Worm (Caenorhabditis elegans) whole organism, dauer: ENCODE measurements around the gene F54A3.6.
"Not testable (repeated sequence)": the region's sequence is repeated elsewhere in the genome, so short reads cannot be mapped to it uniquely, and the experiment has no call there.

Source experiments
- unc-62 ChIP-seq: sonication (generic microtip); optimal IDR thresholded peaks from 2 replicates; lab custom pipeline; 2017; ENCODE audit warnings: missing biosample characterization, missing genetic modification reagents, missing genetic modification characterization

The F54A3.6 gene

DNA sequence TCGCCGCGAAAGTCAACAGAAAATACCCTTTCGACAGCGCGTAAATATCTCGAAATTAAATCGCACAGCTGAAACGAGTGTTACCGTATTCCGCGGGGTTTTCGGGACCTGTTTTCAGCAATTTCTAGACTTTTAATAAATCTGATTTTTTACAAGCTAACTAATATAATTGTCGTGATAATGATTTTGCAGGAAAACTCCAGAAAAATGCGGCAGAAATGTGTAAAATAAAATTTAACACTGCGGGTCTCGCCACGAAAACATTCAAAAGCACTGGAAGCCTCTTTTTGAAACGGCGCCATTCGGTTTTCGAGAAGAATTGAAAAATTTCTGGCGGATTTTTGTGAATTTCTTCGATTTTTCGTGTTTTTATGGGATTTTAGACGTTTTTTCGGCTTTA is at the start of gene F54A3.6:
F54A3.6 (minus strand) TSS at position 42 of the 400 bp plus-strand sequence.
- TF ChIP-seq unc-62 (GFP tag; lab: Kevin White, UChicago), result not testable (repeated sequence)

DNA sequence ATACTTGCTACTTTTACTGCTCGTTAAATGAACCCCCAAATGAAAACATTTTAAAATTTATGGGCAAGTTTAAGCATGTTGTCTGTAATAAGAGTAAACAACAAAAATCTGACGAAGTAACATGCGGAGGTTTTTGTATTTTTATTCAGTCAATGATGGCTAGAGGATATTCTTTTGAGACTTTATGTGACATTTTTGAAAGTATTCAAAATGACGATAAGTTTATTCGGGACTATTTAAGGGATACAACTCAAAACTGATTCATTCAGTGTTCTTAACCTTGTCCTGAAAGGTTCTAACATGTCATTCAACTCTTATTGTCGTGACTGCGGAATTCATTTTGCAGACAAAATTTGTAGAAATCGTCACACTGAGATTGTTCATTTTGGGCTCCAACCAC is 47.6 kb upstream of the F54A3.6 start, which contains the start of gene K09F6.11:
K09F6.11 (plus strand) TSS at position 301 of the 400 bp plus-strand sequence.
- no peak for TF ChIP-seq unc-62 (GFP tag; lab: Kevin White, UChicago)

- TF ChIP-seq unc-62 (GFP tag; lab: Kevin White, UChicago), result no peak
These were observed 47.0 kb upstream of the F54A3.6 start, which contains the start of gene K09F6.6 for ce11 chrII:2279263-2279662. Gene K09F6.6 (minus strand): TSS chrII:2279305.

- TF ChIP-seq unc-62 (GFP tag; lab: Kevin White, UChicago), result no peak
These were observed 45.1 kb upstream of the F54A3.6 start, which contains the start of gene K09F6.15 for ce11 chrII:2277418-2277817. Gene K09F6.15 (minus strand): TSS chrII:2277518.

DNA sequence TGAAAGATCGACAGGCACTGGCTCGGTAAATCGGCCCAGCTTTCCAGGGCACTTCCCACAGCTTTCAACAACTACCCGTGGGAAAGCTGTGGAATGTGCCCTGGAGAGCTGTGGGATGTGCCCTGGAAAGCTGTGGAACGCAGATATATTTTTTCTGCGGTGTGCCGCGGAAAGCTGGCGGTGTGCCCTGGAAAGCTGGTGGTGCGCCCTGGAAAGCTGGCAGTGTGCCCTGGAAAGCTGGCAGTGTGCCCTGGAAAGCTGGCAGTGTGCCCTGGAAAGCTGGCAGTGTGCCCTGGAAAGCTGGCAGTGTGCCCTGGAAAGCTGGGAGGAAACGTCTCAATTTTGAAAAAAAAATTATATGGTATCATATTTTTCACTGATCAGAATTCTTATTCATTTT is 41.5 kb upstream of the F54A3.6 start:
- TF ChIP-seq unc-62 (GFP tag; lab: Kevin White, UChicago), result no peak

- not testable (repeated sequence) for TF ChIP-seq unc-62 (GFP tag; lab: Kevin White, UChicago)
These were observed 22.6 kb upstream of the F54A3.6 start, which contains the start of gene K09F6.3 for ce11 chrII:2254861-2255260. Gene K09F6.3 (plus strand): TSS chrII:2255161.

ce11 chrII:2253676-2254075 is 21.4 kb upstream of the F54A3.6 start:
- no peak for TF ChIP-seq unc-62 (GFP tag; lab: Kevin White, UChicago)

DNA sequence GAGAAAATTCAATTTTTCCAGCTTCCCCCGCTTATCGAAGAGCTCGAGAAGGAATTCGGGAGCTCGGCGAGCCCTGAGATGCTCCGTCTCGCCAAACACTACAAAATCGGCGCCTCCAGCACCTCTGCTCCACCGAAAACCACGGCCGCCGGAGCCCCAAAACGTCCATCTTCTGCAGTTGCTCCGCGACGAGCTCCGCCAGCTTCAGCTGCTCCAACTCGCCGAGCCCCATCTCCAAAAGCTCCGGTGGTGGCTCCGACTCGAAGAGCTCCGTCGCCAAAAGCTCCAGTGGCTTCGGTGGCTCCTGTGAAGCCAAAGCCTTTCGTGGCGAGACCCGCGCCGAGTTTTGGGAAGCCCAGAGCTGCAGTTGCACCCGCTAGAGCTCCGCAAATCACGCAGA is 19.3 kb upstream of the F54A3.6 start:
- no peak for TF ChIP-seq unc-62 (GFP tag; lab: Kevin White, UChicago)

DNA sequence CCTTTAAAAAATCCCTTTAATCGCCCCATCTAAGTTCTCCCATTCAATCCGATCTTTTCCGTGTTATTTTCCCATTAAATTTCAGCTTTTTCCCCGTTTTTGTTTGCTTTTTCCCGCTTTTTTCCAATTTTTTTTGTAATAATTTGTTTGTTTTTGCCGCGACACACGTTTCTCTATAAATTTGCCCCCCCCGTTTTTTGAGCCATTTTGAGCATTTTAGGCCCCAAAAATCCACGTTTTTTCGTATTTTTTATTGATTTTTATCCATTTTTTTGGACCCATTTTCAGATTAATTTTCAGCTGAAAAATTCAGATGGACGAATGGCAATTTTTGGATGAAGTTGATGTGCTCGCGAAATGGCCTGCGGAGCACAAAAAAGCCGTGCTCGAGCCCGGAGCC is 11.1 kb upstream of the F54A3.6 start, which contains the start of gene F54A3.2:
F54A3.2 (plus strand) TSS at position 301 of the 400 bp plus-strand sequence.
- TF ChIP-seq unc-62 (GFP tag; lab: Kevin White, UChicago), result no peak

ce11 chrII:2236352-2236751 is 4.1 kb upstream of the F54A3.6 start:
- no peak for TF ChIP-seq unc-62 (GFP tag; lab: Kevin White, UChicago)

DNA sequence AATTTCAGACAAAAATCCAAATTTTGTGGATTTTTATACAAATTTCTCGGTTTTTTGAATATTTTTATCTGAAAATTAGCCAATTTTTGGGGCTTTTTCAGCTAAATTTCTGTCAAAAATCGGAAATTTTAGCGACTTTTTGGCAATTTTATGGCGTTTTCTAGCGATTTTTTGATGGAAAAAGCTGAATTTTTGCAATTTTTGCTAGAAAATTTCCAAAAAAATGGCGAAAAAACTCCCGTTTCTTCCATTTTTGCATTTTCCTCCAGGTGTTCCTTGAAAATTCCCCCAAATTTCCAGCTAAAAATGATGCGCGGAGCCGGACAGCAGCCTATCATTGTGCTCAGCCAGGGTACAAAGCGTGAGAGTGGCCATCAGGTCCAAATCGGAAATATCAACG is 970 bp upstream of the F54A3.6 start, which contains the start of gene cct-3:
cct-3 (plus strand) TSS at position 301 of the 400 bp plus-strand sequence.
- TF ChIP-seq unc-62 (GFP tag; lab: Kevin White, UChicago), result no peak

DNA sequence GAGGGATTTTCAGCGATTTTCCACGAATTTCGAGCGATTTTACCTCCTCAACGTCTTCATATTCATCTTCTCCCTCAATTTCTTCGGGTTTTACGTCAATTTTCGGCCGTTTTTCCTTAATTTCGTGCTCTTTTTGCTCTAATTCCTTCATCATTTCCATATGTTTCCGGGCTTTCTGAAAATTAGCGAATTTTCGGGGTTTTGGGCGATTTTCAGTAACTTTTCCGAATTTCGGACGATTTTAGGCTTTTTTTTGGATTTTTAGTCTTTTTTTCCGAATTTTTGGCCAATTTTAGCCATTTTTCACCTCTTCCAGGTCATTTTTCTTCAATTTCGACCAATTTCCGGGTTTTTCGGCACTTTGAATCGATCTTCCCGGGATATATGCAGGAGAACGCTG is 1.9 kb downstream of the F54A3.6 start:
- no peak for TF ChIP-seq unc-62 (GFP tag; lab: Kevin White, UChicago)

- no peak for TF ChIP-seq unc-62 (GFP tag; lab: Kevin White, UChicago)
These were observed 6.7 kb downstream of the F54A3.6 start, which contains the start of gene F54A3.5 for ce11 chrII:2225608-2226007. Gene F54A3.5 (minus strand): TSS chrII:2225708.

DNA sequence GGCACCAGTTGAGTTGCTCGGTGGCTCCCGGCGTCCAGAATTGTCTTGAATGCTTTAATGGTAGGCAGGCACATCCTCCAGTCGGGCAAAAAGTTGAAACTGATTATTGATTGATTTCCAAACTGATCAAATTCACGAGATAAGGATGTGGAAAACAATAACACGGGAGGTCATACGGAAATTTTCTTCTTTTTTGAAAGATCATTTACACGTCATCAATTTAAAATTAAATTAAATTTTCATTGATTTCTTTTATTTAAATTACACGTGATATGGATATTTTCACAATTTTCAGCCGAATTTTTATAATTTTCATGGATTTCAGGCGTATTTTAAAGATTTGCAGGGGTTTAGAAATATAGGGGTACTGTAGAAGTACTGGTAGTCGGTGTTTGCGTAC is 8.8 kb downstream of the F54A3.6 start, which contains the start of gene cbs-2:
cbs-2 (minus strand) TSS at position 101 of the 400 bp plus-strand sequence.
- no peak for TF ChIP-seq unc-62 (GFP tag; lab: Kevin White, UChicago)

- TF ChIP-seq unc-62 (GFP tag; lab: Kevin White, UChicago), result no peak
These were observed 10.9 kb downstream of the F54A3.6 start for ce11 chrII:2221196-2221896.

DNA sequence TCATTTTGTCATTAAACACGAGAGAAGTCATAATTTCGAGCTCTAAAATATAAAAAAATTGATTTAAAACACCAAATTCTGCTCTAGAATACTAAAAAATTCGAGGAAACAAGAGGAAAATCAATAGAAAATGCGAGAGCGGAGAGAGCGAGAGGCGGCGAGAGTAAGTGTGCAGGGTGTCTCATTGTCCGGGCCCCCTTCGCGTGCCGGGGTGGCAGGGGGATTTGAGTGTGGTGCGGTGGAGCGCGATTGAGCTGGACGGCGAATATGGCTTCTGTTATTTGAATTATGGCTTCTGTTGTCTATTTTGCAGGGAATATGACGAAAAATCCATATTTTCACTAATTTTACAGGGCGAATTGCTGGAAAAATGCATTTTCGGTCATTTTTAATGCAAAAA is 12.4 kb downstream of the F54A3.6 start, which contains the start of gene Y59C2A.3:
Y59C2A.3 (minus strand) TSS at position 42 of the 400 bp plus-strand sequence.
- TF ChIP-seq unc-62 (GFP tag; lab: Kevin White, UChicago), result no peak
